Worm (Caenorhabditis elegans) whole organism, early embryonic: ENCODE data around the gene Y44A6D.5.

ENCODE experiments used
- B0310.2 ChIP-seq: sonication (generic microtip); optimal IDR thresholded peaks from 2 replicates; lab custom pipeline; 2016; ENCODE audit warnings: mild to moderate bottlenecking, missing genetic modification characterization, missing compliant biosample characterization
- F13C5.2 ChIP-seq: sonication (generic microtip); optimal IDR thresholded peaks from 2 replicates; lab custom pipeline; 2017; ENCODE audit warnings: mild to moderate bottlenecking, missing genetic modification characterization, inconsistent platforms, missing compliant biosample characterization
- aly-1 ChIP-seq: sonication (generic microtip); optimal IDR thresholded peaks from 2 replicates; lab custom pipeline; 2016; ENCODE audit warnings: missing genetic modification characterization, missing compliant biosample characterization
- ama-1 ChIP-seq: fragments of 150-350 bp; optimal IDR thresholded peaks from 2 replicates; lab custom pipeline; 2014
- ets-7 ChIP-seq: sonication (generic microtip); optimal IDR thresholded peaks from 2 replicates; lab custom pipeline; 2016; ENCODE audit warnings: missing genotype, missing genetic modification characterization, missing compliant biosample characterization
- flt-1 ChIP-seq: fragments of 200-800 bp; sonication (Bioruptor generic); IDR thresholded peaks from 2 replicates; pipeline ENCODE4 v1.3.6; 2022; ENCODE audit warnings: missing genetic modification characterization, missing compliant biosample characterization
- hmbx-1 ChIP-seq: sonication (generic microtip); optimal IDR thresholded peaks from 2 replicates; lab custom pipeline; 2016; ENCODE audit warnings: mild to moderate bottlenecking, missing genetic modification characterization, missing compliant biosample characterization
- hnd-1 ChIP-seq: sonication (generic microtip); optimal IDR thresholded peaks from 2 replicates; lab custom pipeline; 2016; ENCODE audit warnings: missing genetic modification characterization, missing compliant biosample characterization
- pes-1 ChIP-seq: fragments of 200-800 bp; sonication (Bioruptor generic); IDR thresholded peaks from 2 replicates; pipeline ENCODE4 v1.3.6; 2022; ENCODE audit warnings: missing genetic modification reagents, missing genetic modification characterization, missing compliant biosample characterization
- scrt-1 ChIP-seq: fragments of 200-800 bp; sonication (Bioruptor generic); IDR thresholded peaks from 2 replicates; pipeline ENCODE4 v1.3.6; 2022; ENCODE audit warnings: missing genetic modification characterization, missing compliant biosample characterization
- sea-1 ChIP-seq: fragments of 200-800 bp; sonication (Bioruptor generic); conservative IDR thresholded peaks from 2 replicates; pipeline ENCODE4 v1.3.6; 2022; ENCODE audit warnings: missing genetic modification characterization, missing compliant biosample characterization
- tbx-11 ChIP-seq: fragments of 200-800 bp; sonication (Bioruptor generic); IDR thresholded peaks from 2 replicates; pipeline ENCODE4 v1.3.6; 2022; ENCODE audit warnings: missing genetic modification characterization, missing compliant biosample characterization
- tbx-37 ChIP-seq: fragments of 200-800 bp; sonication (Bioruptor generic); conservative IDR thresholded peaks from 2 replicates; pipeline ENCODE4 v1.3.6; 2022; ENCODE audit warnings: missing genetic modification reagents, missing genetic modification characterization, missing compliant biosample characterization

ce11 chrV:20763192-20763591 lies 39.6 kb downstream of the Y44A6D.5 start:
- TF ChIP-seq sea-1 (GFP tag; lab: Robert Waterston, UW), result no peak
- TF ChIP-seq hnd-1 (tag; lab: Kevin White, UChicago), result no peak
- TF ChIP-seq B0310.2 (tag; lab: Kevin White, UChicago), result no peak
- TF ChIP-seq ama-1 (lab: Kevin White, UChicago), result no peak
- no peak for TF ChIP-seq flt-1 (GFP tag; lab: Robert Waterston, UW)
- no peak for TF ChIP-seq pes-1 (GFP tag; lab: Robert Waterston, UW)
- no peak for TF ChIP-seq aly-1 (tag; lab: Kevin White, UChicago)
- TF ChIP-seq hmbx-1 (tag; lab: Kevin White, UChicago), result no peak
- no peak for TF ChIP-seq ets-7 (tag; lab: Kevin White, UChicago)
- TF ChIP-seq tbx-37, result no peak
- no peak for TF ChIP-seq tbx-11
- TF ChIP-seq scrt-1, result no peak
- TF ChIP-seq F13C5.2 (tag; lab: Kevin White, UChicago), result no peak
